Fruit fly (Drosophila melanogaster): ENCODE results near the gene CG5885.

CG5885 gene

DNA sequence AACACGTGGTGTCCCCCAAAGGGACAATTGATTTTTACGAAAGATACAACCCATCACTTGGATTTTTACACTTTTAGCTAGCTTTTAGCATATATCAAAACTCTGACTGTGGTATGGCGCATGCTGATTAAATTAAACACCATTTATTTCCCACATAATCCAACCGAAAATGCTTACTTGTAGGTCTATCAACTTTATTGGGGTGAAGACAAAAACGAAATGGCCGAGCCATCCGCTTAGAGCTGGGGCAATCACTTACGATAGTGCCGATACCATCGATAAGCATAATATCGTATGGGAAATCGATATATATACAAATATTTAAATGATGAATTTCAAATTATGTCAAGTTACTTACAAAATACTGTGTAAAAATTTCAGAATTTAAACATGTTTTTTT is 20.8 kb downstream of the CG5885 start, which contains the start of gene RpS2 (continued):
- TF ChIP-seq kni (GFP tag; optimal IDR thresholded peaks at IDR 0.05) (peak; percentile 38), CG14667 (GFP tag; IDR thresholded peaks at IDR 0.05) (no peak), fu2 (GFP tag; optimal IDR thresholded peaks at IDR 0.05) (no peak), CG14441 (GFP tag; IDR thresholded peaks at IDR 0.05) (no peak), CG6654 (GFP tag; optimal IDR thresholded peaks at IDR 0.05) (no peak), crc (GFP tag; optimal IDR thresholded peaks at IDR 0.05) (no peak), repo (GFP tag; optimal IDR thresholded peaks at IDR 0.05) (no peak), Xbp1 (GFP tag; optimal IDR thresholded peaks at IDR 0.05) (peak; percentile 38), shn (GFP tag; optimal IDR thresholded peaks at IDR 0.05) (no peak), lmd (GFP tag; IDR thresholded peaks at IDR 0.05) (no peak), CG18262 (tag; optimal IDR thresholded peaks at IDR 0.05) (peak; percentile 8), Lim3 (GFP tag; IDR thresholded peaks at IDR 0.05) (no peak), Bteb2 (GFP tag; optimal IDR thresholded peaks at IDR 0.05) (no peak), Six4 (GFP tag; optimal IDR thresholded peaks at IDR 0.05) (no peak), dmrt99B (tag; optimal IDR thresholded peaks at IDR 0.05) (no peak), CG1832 (GFP tag; optimal IDR thresholded peaks at IDR 0.05) (no peak), CG10565 (GFP tag; optimal IDR thresholded peaks at IDR 0.05) (no peak), tap (tag; optimal IDR thresholded peaks at IDR 0.05) (no peak), slou (GFP tag; optimal IDR thresholded peaks at IDR 0.05) (peak; percentile 28), ssp (GFP tag; IDR thresholded peaks at IDR 0.05) (no peak), CG9609 (GFP tag; optimal IDR thresholded peaks at IDR 0.05) (peak; percentile 19), Oli (tag; optimal IDR thresholded peaks at IDR 0.05) (no peak), CG1792 (GFP tag; optimal IDR thresholded peaks at IDR 0.05) (no peak), Hr39 (optimal IDR thresholded peaks at IDR 0.05) (no peak), maf-S (GFP tag; optimal IDR thresholded peaks at IDR 0.05) (no peak), btn (GFP tag; optimal IDR thresholded peaks at IDR 0.05) (no peak), CG6175 (GFP tag; IDR thresholded peaks at IDR 0.05) (no peak), stc (GFP tag; IDR thresholded peaks at IDR 0.05) (no peak), CG12219 (GFP tag; optimal IDR thresholded peaks at IDR 0.05) (peak; percentile 3), CG17829 (tag; optimal IDR thresholded peaks at IDR 0.05) (no peak), sd (tag; optimal IDR thresholded peaks at IDR 0.05) (peak; percentile 84), dimm (GFP tag; IDR thresholded peaks at IDR 0.05) (no peak), C15 (GFP tag; IDR thresholded peaks at IDR 0.05) (no peak), bcd (GFP tag; optimal IDR thresholded peaks at IDR 0.05) (peak; percentile 9), CG6813 (GFP tag; optimal IDR thresholded peaks at IDR 0.05) (no peak), CG33213 (GFP tag; optimal IDR thresholded peaks at IDR 0.05) (peak; percentile 39), CG3281 (GFP tag; optimal IDR thresholded peaks at IDR 0.05) (peak; percentile 37), CG12744 (GFP tag; optimal IDR thresholded peaks at IDR 0.05) (no peak), CG16815 (GFP tag; optimal IDR thresholded peaks at IDR 0.05) (no peak), esg (GFP tag; conservative IDR thresholded peaks at IDR 0.05) (no peak), ara (GFP tag; IDR thresholded peaks at IDR 0.05) (no peak), ranshi (GFP tag; IDR thresholded peaks at IDR 0.05) (no peak), Nf-YA (GFP tag; IDR thresholded peaks at IDR 0.05) (no peak), unc-4 (GFP tag; IDR thresholded peaks at IDR 0.05; ENCODE audit: partially characterized antibody) (peak; percentile 99), jumu (GFP tag; optimal IDR thresholded peaks at IDR 0.05) (no peak), CG15011 (GFP tag; optimal IDR thresholded peaks at IDR 0.05) (no peak), CG8765 (GFP tag; IDR thresholded peaks at IDR 0.05) (no peak), kah (GFP tag; optimal IDR thresholded peaks at IDR 0.05) (no peak), ftz-f1 (GFP tag; optimal IDR thresholded peaks at IDR 0.05) (peak; percentile 12), CG11695 (GFP tag; IDR thresholded peaks at IDR 0.05) (no peak), CG5180 (GFP tag; optimal IDR thresholded peaks at IDR 0.05) (no peak), sc (optimal IDR thresholded peaks at IDR 0.05) (no peak), sc (GFP tag; optimal IDR thresholded peaks at IDR 0.05) (no peak), zfh2 (GFP tag; optimal IDR thresholded peaks at IDR 0.05) (peak; percentile 11)
